Worm (Caenorhabditis elegans): ENCODE data around the gene Y16B4A.2.

DNA sequence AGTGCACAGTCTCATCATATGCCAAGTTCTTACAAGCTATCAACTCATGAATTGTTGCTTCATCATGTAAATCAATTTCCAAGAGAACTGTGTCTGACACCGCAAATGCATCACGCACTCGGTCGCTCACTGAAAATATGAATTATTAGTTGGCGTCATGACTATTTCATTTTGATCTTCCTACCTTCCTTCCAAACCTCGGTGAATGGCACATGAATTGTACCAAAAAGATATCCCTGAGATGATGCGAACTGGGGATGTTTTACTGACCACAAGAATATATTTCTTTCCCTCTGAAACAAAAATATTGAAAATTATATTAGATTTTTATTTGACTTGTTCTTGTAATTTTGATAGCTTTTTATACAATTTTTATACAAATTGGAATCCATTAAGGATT, 11.5 kb downstream of the Y16B4A.2 start:
- TF ChIP-seq med-1 (GFP tag; optimal IDR thresholded peaks at IDR 0.05; ENCODE audit: insufficient read depth) (no peak), cog-1 (tag; optimal IDR thresholded peaks at IDR 0.05) (no peak)
